Fruit fly (Drosophila melanogaster) whole organism, adult: Measurements from ENCODE around the gene Vps45.

Source experiments
- CG11617 ChIP-seq: fragments of 200-800 bp; sonication (Bioruptor generic); optimal IDR thresholded peaks from 2 replicates; lab custom pipeline; 2017; ENCODE audit warnings: mild to moderate bottlenecking, missing biosample characterization, missing genetic modification reagents, missing genetic modification characterization
- CG12768 ChIP-seq: fragments of 200-800 bp; sonication (Bioruptor generic); optimal IDR thresholded peaks from 2 replicates; lab custom pipeline; 2017; ENCODE audit warnings: missing biosample characterization, missing genetic modification characterization, mild to moderate bottlenecking, moderate library complexity, missing genetic modification reagents
- CG14711 ChIP-seq: fragments of 200-800 bp; sonication (Bioruptor generic); optimal IDR thresholded peaks from 2 replicates; lab custom pipeline; 2018; ENCODE audit warnings: missing biosample characterization, mild to moderate bottlenecking, missing genetic modification characterization, moderate library complexity
- CG1620 ChIP-seq: fragments of 200-800 bp; sonication (Bioruptor generic); optimal IDR thresholded peaks from 2 replicates; lab custom pipeline; 2016; ENCODE audit warnings: missing biosample characterization, missing genetic modification characterization
- CG33017 ChIP-seq: fragments of 200-800 bp; sonication (Bioruptor generic); optimal IDR thresholded peaks from 2 replicates; lab custom pipeline; 2018; ENCODE audit warnings: missing biosample characterization, mild to moderate bottlenecking, missing genetic modification characterization, moderate library complexity
- CG5204 ChIP-seq: fragments of 200-800 bp; sonication (Bioruptor generic); optimal IDR thresholded peaks from 2 replicates; lab custom pipeline; 2016; ENCODE audit warnings: missing biosample characterization, missing genetic modification characterization
- CG7045 ChIP-seq: fragments of 200-800 bp; sonication (Bioruptor generic); optimal IDR thresholded peaks from 2 replicates; lab custom pipeline; 2017; ENCODE audit warnings: missing biosample characterization, mild to moderate bottlenecking, missing genetic modification characterization
- CG7101 ChIP-seq: fragments of 200-800 bp; sonication (Bioruptor generic); optimal IDR thresholded peaks from 2 replicates; lab custom pipeline; 2018; ENCODE audit warnings: missing biosample characterization, mild to moderate bottlenecking, missing genetic modification characterization, moderate library complexity
- Clk ChIP-seq: fragments of 200-800 bp; sonication (Bioruptor generic); optimal IDR thresholded peaks from 2 replicates; lab custom pipeline; 2017; ENCODE audit warnings: missing biosample characterization, missing genetic modification characterization
- Crg-1 ChIP-seq: fragments of 200-800 bp; sonication (Bioruptor generic); optimal IDR thresholded peaks from 2 replicates; lab custom pipeline; 2016; ENCODE audit warnings: missing biosample characterization, missing genetic modification characterization
- Hr96 ChIP-seq: fragments of 200-800 bp; sonication (Bioruptor generic); optimal IDR thresholded peaks from 2 replicates; lab custom pipeline; 2016; ENCODE audit warnings: missing biosample characterization, missing genetic modification characterization
- Mnt ChIP-seq: fragments of 200-800 bp; sonication (Bioruptor generic); optimal IDR thresholded peaks from 2 replicates; lab custom pipeline; 2016; ENCODE audit warnings: missing biosample characterization, mild to moderate bottlenecking, missing genetic modification characterization
- bab1 ChIP-seq: fragments of 200-800 bp; sonication (Bioruptor generic); optimal IDR thresholded peaks from 3 replicates; lab custom pipeline; 2019; ENCODE audit warnings: missing biosample characterization, mild to moderate bottlenecking, missing genetic modification characterization, moderate library complexity
- cic ChIP-seq: fragments of 200-800 bp; sonication (Bioruptor generic); optimal IDR thresholded peaks from 2 replicates; lab custom pipeline; 2017; ENCODE audit warnings: missing biosample characterization, mild to moderate bottlenecking, missing genetic modification characterization, moderate library complexity
- cnc ChIP-seq, 2 experiments: fragments of >200 bp; optimal IDR thresholded peaks; 2 replicates each; lab custom pipeline; 2017
- kay ChIP-seq: fragments of 200-800 bp; sonication (Bioruptor generic); peaks from one replicate; lab custom pipeline; 2016; ENCODE audit warnings: missing biosample characterization, missing genetic modification characterization, borderline replicate concordance
- ovo ChIP-seq: fragments of 200-800 bp; sonication (Bioruptor generic); optimal IDR thresholded peaks from 2 replicates; lab custom pipeline; 2016; ENCODE audit warnings: missing biosample characterization, missing genetic modification characterization
- pad ChIP-seq: fragments of 200-800 bp; sonication (Bioruptor generic); optimal IDR thresholded peaks from 3 replicates; lab custom pipeline; 2017; ENCODE audit warnings: missing biosample characterization, missing genetic modification characterization, mild to moderate bottlenecking, moderate library complexity, missing genetic modification reagents
- tj ChIP-seq: fragments of 200-800 bp; sonication (Bioruptor generic); optimal IDR thresholded peaks from 3 replicates; lab custom pipeline; 2017; ENCODE audit warnings: missing biosample characterization, mild to moderate bottlenecking, missing genetic modification characterization, moderate library complexity
- toe ChIP-seq: fragments of 200-800 bp; sonication (Bioruptor generic); optimal IDR thresholded peaks from 2 replicates; lab custom pipeline; 2016; ENCODE audit warnings: missing biosample characterization, missing genetic modification characterization

The Vps45 gene

DNA sequence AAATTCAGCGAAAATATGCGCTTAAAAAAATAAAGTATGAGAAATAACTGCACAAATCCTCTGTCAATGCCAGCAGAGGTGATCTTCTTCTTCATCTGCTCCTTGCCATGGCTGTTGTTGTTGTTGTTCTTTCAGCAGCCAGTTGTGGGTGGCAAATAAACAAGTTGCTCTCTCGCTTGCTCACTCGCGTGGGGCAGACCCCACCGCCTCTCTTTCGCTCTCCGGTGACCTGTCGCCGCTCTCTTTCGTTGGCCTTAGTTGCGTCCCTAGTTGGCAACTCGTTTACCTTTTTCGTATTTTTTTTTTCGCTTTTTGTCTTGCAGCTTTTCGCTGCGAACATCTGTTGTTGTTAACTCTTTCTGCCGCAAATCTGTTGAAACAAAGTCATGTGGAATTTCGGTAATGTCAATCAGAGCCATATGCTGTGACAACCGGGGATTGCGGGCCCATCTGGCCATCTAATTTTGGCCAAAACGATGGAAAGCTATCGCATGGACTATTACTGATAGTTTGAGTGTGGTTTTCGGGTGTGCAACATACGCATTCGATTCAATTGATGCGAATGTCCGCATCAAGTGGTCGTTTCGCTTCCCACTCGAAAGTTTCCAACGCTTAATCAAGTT lies 29.0 kb upstream of the Vps45 start:
- no peak for TF ChIP-seq kay (GFP tag; lab: Kevin White, UChicago)
- no peak for TF ChIP-seq CG14711 (tag; lab: Kevin White, UChicago)
- no peak for TF ChIP-seq Mnt (GFP tag; lab: Kevin White, UChicago)
- TF ChIP-seq cnc (optimal IDR thresholded peaks at IDR 0.05; lab: Kevin White, UChicago): no peak
- TF ChIP-seq CG1620: no peak
- TF ChIP-seq bab1 (GFP tag; lab: Kevin White, UChicago): no peak
- TF ChIP-seq CG11617 (GFP tag; lab: Kevin White, UChicago): no peak
- no peak for TF ChIP-seq toe
- no peak for TF ChIP-seq Crg-1 (GFP tag; lab: Kevin White, UChicago)
- no peak for TF ChIP-seq cic
- no peak for TF ChIP-seq pad (GFP tag; lab: Kevin White, UChicago)
- no peak for TF ChIP-seq CG12768 (GFP tag; lab: Kevin White, UChicago)
- no peak for TF ChIP-seq Hr96 (GFP tag; lab: Kevin White, UChicago)
- TF ChIP-seq tj (GFP tag; lab: Kevin White, UChicago): no peak
- TF ChIP-seq CG5204: no peak
- TF ChIP-seq ovo (GFP tag; lab: Kevin White, UChicago): no peak

DNA sequence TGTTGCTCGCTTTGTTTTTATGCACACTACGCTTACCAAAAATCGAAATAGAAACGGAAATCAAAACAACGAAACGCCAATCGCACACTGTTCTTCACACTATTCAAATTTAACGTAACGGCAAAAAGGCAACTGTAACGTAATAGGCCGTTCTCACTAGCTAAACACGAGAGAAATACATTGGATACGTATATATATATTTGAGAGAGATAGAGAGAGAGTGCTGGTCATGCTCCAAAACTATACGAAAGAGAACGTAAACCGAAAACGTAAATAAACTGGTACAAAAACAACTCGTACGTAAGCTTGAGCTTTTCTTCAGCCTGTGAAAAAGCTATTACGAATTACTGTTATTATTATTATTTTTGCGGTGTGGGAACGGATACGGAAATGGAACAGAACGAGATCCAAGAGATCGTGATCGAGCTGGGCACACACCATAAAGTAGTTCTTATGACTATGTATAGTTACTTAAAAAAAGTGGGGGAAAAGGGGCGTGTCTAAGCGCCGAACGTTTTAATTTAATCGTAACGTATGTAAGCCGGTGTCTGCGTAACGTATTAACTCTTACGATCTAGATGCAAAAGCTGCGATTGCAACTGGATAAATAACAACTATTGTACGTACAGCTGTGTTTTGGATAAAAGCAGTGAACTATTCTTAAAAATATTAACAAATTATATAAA lies 20.1 kb upstream of the Vps45 start:
- no peak for TF ChIP-seq Mnt (GFP tag; lab: Kevin White, UChicago)
- no peak for TF ChIP-seq CG7045
- peak; percentile 68 for TF ChIP-seq kay (GFP tag; lab: Kevin White, UChicago)

DNA sequence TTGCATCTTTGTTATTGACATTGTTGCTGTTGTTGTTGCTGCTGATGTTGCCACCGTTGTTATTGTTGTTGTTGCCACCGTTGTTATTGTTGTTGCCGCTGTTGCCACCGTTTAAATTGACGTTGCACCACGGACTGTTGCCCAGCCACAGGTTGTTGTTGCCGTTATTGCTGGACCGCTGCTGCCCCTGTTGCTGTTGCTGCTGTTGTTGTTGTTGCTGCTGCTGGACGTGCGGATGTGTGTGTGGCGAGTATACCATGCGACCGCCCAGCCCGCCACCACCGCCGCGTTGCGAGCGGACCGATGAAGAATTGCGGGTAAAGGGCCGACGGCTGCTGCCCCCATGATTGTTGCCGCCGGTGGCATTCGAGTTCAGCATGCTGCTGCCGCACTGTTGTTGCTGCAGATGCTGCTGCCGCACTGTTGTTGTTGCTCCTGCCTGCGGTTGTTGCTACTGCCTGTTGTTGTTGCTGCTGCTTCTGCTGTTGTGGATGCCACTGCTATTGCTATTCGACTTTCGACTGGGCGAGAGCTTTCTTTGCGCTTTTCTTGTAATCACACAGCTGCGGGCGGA lies 16.8 kb upstream of the Vps45 start:
- TF ChIP-seq CG5204 (no peak), Hr96 (GFP tag; lab: Kevin White, UChicago) (no peak), CG11617 (GFP tag; lab: Kevin White, UChicago) (no peak), kay (GFP tag; lab: Kevin White, UChicago) (no peak), CG7045 (no peak), CG1620 (no peak), ovo (GFP tag; lab: Kevin White, UChicago) (no peak), CG33017 (tag; lab: Kevin White, UChicago) (no peak), CG7101 (tag; lab: Kevin White, UChicago) (no peak), CG14711 (tag; lab: Kevin White, UChicago) (no peak)

DNA sequence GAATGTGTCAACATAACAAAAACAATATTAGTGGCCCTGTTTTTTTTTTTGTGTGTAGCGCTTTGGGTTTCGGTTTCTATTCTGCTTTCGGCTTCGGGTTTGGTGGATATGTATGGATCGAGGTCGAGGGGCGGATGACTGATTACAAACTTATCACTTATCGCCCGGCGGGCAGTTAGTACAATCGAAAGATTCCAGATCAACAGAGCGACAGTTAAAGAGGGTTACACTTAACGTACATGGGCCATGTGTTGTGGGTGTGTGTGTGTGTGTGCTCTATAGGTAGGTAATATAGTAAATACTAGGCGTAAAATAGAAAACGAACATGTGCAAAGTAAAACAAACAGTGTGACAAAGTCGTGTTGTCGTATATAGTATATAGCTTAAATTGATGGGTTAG lies 15.0 kb upstream of the Vps45 start:
- no peak for TF ChIP-seq Crg-1 (GFP tag; lab: Kevin White, UChicago)
- no peak for TF ChIP-seq CG7101 (tag; lab: Kevin White, UChicago)
- TF ChIP-seq Hr96 (GFP tag; lab: Kevin White, UChicago): no peak
- TF ChIP-seq CG12768 (GFP tag; lab: Kevin White, UChicago): no peak
- TF ChIP-seq CG14711 (tag; lab: Kevin White, UChicago): no peak
- TF ChIP-seq Mnt (GFP tag; lab: Kevin White, UChicago): peak; percentile 22
- TF ChIP-seq kay (GFP tag; lab: Kevin White, UChicago): no peak
- peak; percentile 66 for TF ChIP-seq cic
- TF ChIP-seq CG1620: no peak
- no peak for TF ChIP-seq CG5204

DNA sequence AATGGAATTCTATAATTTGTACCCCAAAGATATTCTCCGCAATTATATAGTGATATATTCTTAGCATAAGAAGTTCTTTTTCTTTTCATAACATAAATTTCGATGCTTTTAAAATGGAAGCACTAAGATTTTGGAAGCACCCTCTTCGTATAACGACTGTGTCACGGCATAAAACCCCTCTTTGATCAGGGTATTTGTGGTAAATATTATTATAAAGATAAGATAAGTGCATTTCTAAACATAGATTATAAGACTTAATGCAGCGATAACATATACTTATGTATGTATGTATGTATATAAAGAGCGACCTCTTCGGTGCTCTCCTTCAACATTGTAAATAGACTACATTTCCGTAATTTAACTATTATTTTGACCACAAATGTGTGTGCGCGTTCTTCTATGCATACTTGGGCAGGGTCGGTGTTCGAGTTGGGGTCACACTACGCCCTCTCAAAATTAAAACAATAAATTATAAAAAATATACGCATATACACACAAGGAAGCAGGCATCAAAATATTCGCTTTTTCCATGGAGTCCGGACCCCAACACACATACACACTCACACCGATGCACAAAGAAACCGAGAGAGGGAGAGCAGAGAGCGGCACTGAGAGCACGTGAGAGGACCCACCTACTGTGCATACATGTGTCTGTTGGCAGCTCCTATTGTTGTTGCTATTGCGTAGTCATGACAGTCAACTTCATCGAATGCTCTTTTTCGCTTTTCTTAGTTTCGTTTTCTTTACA lies 13.3 kb upstream of the Vps45 start:
- TF ChIP-seq pad (GFP tag; lab: Kevin White, UChicago) (no peak), kay (GFP tag; lab: Kevin White, UChicago) (no peak), CG5204 (no peak), CG7045 (no peak), Mnt (GFP tag; lab: Kevin White, UChicago) (peak; percentile 60), toe (no peak), CG11617 (GFP tag; lab: Kevin White, UChicago) (no peak), Crg-1 (GFP tag; lab: Kevin White, UChicago) (peak; percentile 0), CG1620 (no peak), cic (no peak), cnc (optimal IDR thresholded peaks at IDR 0.05; lab: Kevin White, UChicago) (no peak)

DNA sequence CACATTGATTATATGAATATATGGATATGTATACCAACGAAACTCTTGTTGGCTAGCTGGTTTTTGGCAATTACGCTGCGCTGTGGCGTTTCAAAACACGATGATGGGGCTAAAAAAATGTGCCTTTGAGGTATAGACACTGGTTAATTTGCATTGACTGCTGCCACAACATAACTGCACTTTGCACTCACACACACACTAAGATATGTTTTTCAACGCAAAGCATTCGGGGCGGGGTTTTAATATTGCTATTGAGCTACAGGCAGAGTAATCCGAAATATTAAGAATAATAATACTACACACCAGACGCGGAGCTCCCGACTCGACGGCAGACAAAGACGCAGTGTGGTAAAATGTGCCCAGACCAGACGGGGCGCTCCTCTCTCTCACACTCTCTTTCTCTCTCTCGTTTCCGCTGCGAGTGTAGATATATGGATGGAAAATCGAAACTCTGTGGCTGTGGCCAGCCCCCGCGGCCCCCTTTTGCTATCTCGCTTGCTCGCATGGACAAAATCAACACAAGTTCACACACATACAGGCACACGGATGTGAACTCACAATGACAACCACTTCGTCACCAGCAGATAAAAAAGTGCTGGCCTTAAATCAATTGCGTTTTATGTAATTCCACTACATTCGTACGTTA lies 12.6 kb upstream of the Vps45 start:
- TF ChIP-seq Hr96 (GFP tag; lab: Kevin White, UChicago) (peak; percentile 31), CG33017 (tag; lab: Kevin White, UChicago) (peak; percentile 43), CG7101 (tag; lab: Kevin White, UChicago) (peak; percentile 63), cnc (optimal IDR thresholded peaks at IDR 0.05; lab: Kevin White, UChicago) (peak in 1 of 2 experiments; percentile 80), Mnt (GFP tag; lab: Kevin White, UChicago) (peak; percentile 93), cic (peak; percentile 89), tj (GFP tag; lab: Kevin White, UChicago) (peak; percentile 78), CG7045 (peak; percentile 51), bab1 (GFP tag; lab: Kevin White, UChicago) (peak; percentile 20), CG5204 (no peak), Clk (GFP tag; lab: Kevin White, UChicago) (peak; percentile 23), ovo (GFP tag; lab: Kevin White, UChicago) (peak; percentile 47), CG1620 (peak; percentile 6), CG11617 (GFP tag; lab: Kevin White, UChicago) (peak; percentile 57), kay (GFP tag; lab: Kevin White, UChicago) (no peak), Crg-1 (GFP tag; lab: Kevin White, UChicago) (peak; percentile 68), toe (no peak), CG14711 (tag; lab: Kevin White, UChicago) (peak; percentile 52), CG12768 (GFP tag; lab: Kevin White, UChicago) (peak; percentile 83), pad (GFP tag; lab: Kevin White, UChicago) (peak; percentile 56)
